Worm (Caenorhabditis elegans): ENCODE measurements around the gene C53D6.10.

C53D6.10 gene

DNA sequence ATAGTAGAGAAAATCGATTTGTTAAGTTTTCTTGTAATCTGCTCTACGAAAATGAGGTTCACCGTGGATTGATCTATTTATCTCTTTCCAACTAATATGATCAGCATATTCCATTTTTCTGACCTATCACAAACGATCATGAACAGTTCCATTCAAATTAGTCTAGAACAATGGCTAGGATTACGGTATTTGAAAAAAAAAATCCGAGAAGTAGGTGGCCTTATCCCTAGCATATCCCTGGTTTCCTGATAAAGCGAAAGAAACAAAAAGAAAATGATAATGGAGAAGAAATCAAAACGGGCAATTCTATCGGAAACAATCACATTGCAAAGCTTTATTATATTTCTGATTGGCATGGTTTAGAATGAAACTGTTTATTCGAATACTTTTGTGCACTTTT, 41.5 kb downstream of the C53D6.10 start, which contains the start of gene mltn-12:
Gene mltn-12 (plus strand): TSS at position 301 of the 400 bp plus-strand sequence.
- TF ChIP-seq nhr-28 (tag; optimal IDR thresholded peaks at IDR 0.05) (no peak), sptf-1 (tag; optimal IDR thresholded peaks at IDR 0.05) (no peak), mab-5 (tag; optimal IDR thresholded peaks at IDR 0.05) (no peak), zip-8 (tag; optimal IDR thresholded peaks at IDR 0.05) (no peak), lin-32 (GFP tag; optimal IDR thresholded peaks at IDR 0.05) (no peak), elt-1 (tag; optimal IDR thresholded peaks at IDR 0.05; ENCODE audit: borderline replicate concordance, insufficient read depth) (no peak), tbx-8 (GFP tag; optimal IDR thresholded peaks at IDR 0.05) (no peak), unc-62 (GFP tag; optimal IDR thresholded peaks at IDR 0.05) (no peak), bed-3 (GFP tag; optimal IDR thresholded peaks at IDR 0.05) (no peak), nhr-2 (tag; optimal IDR thresholded peaks at IDR 0.05) (no peak), lsy-2 (tag; optimal IDR thresholded peaks at IDR 0.05) (no peak)

DNA sequence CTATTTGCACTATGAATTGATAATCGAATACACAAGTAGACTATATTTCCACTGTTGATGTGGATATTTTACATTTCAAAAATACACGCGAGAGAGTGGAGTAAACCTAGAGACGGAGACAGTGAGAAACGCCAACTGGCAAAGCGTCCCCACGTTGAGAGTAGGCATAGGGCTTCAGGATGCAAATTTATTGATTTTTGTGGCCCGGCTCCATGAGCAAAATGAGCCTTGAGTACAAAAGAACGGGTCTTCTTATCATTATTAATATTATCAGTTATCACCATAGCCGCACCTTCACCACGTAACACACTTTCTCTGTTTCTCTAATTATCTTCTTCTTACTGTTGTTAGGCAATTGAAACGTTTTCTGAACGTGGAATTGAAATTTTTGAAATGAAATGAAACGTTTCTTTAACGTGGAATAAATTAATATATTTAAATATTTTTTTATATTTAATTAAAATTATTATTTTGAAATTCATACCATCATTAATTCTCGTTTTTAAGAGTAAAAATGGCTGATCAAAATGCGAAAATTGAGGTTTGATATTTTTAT, 47.4 kb downstream of the C53D6.10 start, which contains the start of gene bre-1:
Gene bre-1 (plus strand): TSS at position 506 of the 556 bp plus-strand sequence.
- TF ChIP-seq mep-1 (tag; optimal IDR thresholded peaks at IDR 0.05) (no peak), lin-13 (tag; optimal IDR thresholded peaks at IDR 0.05) (no peak), drap-1 (GFP tag; optimal IDR thresholded peaks at IDR 0.05) (no peak), ces-1 (GFP tag; optimal IDR thresholded peaks at IDR 0.05) (peak; percentile 10), lin-32 (GFP tag; optimal IDR thresholded peaks at IDR 0.05) (no peak), sptf-1 (tag; optimal IDR thresholded peaks at IDR 0.05) (no peak), mab-5 (tag; optimal IDR thresholded peaks at IDR 0.05) (no peak), unc-39 (tag; optimal IDR thresholded peaks at IDR 0.05) (no peak), hlh-1 (tag; optimal IDR thresholded peaks at IDR 0.05) (peak; percentile 91), mls-2 (tag; optimal IDR thresholded peaks at IDR 0.05) (no peak), sem-2 (GFP tag; optimal IDR thresholded peaks at IDR 0.05) (no peak), ceh-39 (tag; optimal IDR thresholded peaks at IDR 0.05) (no peak), M03D4.4 (tag; optimal IDR thresholded peaks at IDR 0.05) (no peak), elt-1 (tag; optimal IDR thresholded peaks at IDR 0.05; ENCODE audit: borderline replicate concordance, insufficient read depth) (no peak), elt-3 (tag; optimal IDR thresholded peaks at IDR 0.05) (no peak), flh-1 (GFP tag; optimal IDR thresholded peaks at IDR 0.05) (no peak), unc-120 (tag; optimal IDR thresholded peaks at IDR 0.05; ENCODE audit: poor library complexity, severe bottlenecking) (no peak)

DNA sequence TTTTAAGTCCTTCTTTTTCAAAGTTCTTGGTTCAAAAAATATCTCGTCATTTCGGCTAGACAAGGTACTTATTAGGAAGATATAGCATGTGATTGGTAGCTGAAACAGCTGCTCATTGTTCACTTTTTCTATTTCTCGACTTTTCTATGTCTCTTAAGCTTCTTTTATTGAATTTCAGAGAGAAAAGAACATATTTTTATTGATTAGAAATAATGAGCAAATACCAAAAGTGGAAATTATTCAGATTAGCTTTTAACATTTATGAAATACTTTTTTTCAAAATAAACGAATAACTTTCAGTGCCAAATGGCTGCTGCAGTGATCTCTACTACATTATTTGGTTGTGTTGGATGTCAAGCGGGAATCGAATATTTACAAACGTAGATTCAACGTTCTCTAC, 49.7 kb downstream of the C53D6.10 start, which contains the start of gene nstp-1:
Gene nstp-1 (plus strand): TSS at position 301 of the 400 bp plus-strand sequence.
- TF ChIP-seq ces-1 (GFP tag; optimal IDR thresholded peaks at IDR 0.05) (no peak), sem-2 (GFP tag; optimal IDR thresholded peaks at IDR 0.05) (no peak), elt-1 (tag; optimal IDR thresholded peaks at IDR 0.05; ENCODE audit: borderline replicate concordance, insufficient read depth) (no peak), nhr-237 (tag; optimal IDR thresholded peaks at IDR 0.05) (no peak), elt-3 (tag; optimal IDR thresholded peaks at IDR 0.05) (no peak), M03D4.4 (tag; optimal IDR thresholded peaks at IDR 0.05) (no peak), ztf-11 (tag; optimal IDR thresholded peaks at IDR 0.05) (no peak), pha-4 (tag; optimal IDR thresholded peaks at IDR 0.05) (no peak), unc-120 (tag; optimal IDR thresholded peaks at IDR 0.05; ENCODE audit: poor library complexity, severe bottlenecking) (no peak)

Measured in whole organism, mixed stage, embryonic.